Fruit fly (Drosophila melanogaster): Measurements from ENCODE around the gene CG3610.

The CG3610 gene

DNA sequence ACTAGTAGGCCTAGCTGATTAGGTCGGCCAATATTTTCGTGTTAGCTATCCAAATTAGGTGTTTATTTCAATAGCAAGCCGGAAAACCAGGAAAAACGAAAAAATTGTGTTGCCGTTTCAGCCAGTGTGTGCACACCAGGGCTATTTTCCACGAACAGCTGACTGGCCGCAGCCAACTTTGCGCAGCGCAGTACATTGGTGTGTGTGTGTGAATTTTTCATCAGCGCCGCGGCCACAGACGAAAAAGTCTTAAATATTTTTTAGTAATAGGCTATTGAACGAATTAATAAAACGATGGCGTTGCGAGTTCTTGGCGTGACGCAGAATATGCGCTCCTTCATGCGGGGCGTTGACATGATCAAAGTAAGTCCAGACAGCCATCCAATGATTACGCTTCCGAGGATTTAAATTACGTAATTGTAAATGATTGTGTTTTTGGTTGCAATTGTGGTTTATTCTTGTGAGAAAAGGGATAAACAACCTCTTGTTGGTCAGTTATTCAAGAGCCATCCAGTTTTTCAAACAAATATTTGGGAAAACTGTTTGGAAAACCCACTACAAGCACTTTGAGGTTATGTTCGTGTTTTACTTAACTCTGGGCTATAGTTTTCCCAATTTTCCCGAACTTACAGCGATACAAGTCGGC is 45.3 kb downstream of the CG3610 start, which contains the start of the genes CycC and UQCR-C1 (continued):
- no peak for TF ChIP-seq luna (GFP tag; optimal IDR thresholded peaks at IDR 0.05)
- TF ChIP-seq CG4282 (GFP tag; optimal IDR thresholded peaks at IDR 0.05) = no peak
- no peak for TF ChIP-seq esg (GFP tag; conservative IDR thresholded peaks at IDR 0.05)
- peak; percentile 89 for TF ChIP-seq bigmax (GFP tag; optimal IDR thresholded peaks at IDR 0.05)
- no peak for TF ChIP-seq aop (GFP tag; IDR thresholded peaks at IDR 0.05)
- TF ChIP-seq bbx (GFP tag; IDR thresholded peaks at IDR 0.05; ENCODE audit: partially characterized antibody) = peak; percentile 55
- peak; percentile 8 for TF ChIP-seq CG17829 (tag; optimal IDR thresholded peaks at IDR 0.05)
- no peak for TF ChIP-seq Elba2 (GFP tag; optimal IDR thresholded peaks at IDR 0.05)
- TF ChIP-seq nom (GFP tag; optimal IDR thresholded peaks at IDR 0.05) = peak; percentile 44
- peak; percentile 35 for TF ChIP-seq CG2116 (GFP tag; optimal IDR thresholded peaks at IDR 0.05)
- no peak for TF ChIP-seq Oaz (GFP tag; IDR thresholded peaks at IDR 0.05)
- peak; percentile 23 for TF ChIP-seq CG12659 (GFP tag; optimal IDR thresholded peaks at IDR 0.05)
- no peak for TF ChIP-seq CG13894 (tag; optimal IDR thresholded peaks at IDR 0.05)
- peak; percentile 13 for TF ChIP-seq MTF-1 (GFP tag; optimal IDR thresholded peaks at IDR 0.05; ENCODE audit: borderline replicate concordance)
- peak; percentile 34 for TF ChIP-seq phol (tag; optimal IDR thresholded peaks at IDR 0.05)
- TF ChIP-seq dysf (GFP tag; IDR thresholded peaks at IDR 0.05) = no peak
- TF ChIP-seq pfk (GFP tag; optimal IDR thresholded peaks at IDR 0.05) = peak; percentile 41
- no peak for TF ChIP-seq br (optimal IDR thresholded peaks at IDR 0.05)
- TF ChIP-seq jing (GFP tag; optimal IDR thresholded peaks at IDR 0.05) = no peak
- TF ChIP-seq Lim3 (GFP tag; IDR thresholded peaks at IDR 0.05) = no peak
- TF ChIP-seq CG15514 (GFP tag; optimal IDR thresholded peaks at IDR 0.05) = peak; percentile 46
- TF ChIP-seq cg (GFP tag; optimal IDR thresholded peaks at IDR 0.05) = peak; percentile 84
- TF ChIP-seq CG16863 (GFP tag; optimal IDR thresholded peaks at IDR 0.05) = no peak
- peak; percentile 62 for TF ChIP-seq stwl (tag; optimal IDR thresholded peaks at IDR 0.05)
- no peak for TF ChIP-seq CG18599 (GFP tag; optimal IDR thresholded peaks at IDR 0.05)
- peak in 1 of 2 experiments; percentile 98 for TF ChIP-seq Pdp1 (GFP tag; optimal IDR thresholded peaks at IDR 0.05)
- TF ChIP-seq CG10267 (tag; optimal IDR thresholded peaks at IDR 0.05) = peak; percentile 45
- TF ChIP-seq Dp (GFP tag; optimal IDR thresholded peaks at IDR 0.05) = peak; percentile 10
- no peak for TF ChIP-seq Gug (GFP tag; IDR thresholded peaks at IDR 0.05)
- TF ChIP-seq ci (GFP tag; IDR thresholded peaks at IDR 0.05) = no peak
- TF ChIP-seq CG7987 (GFP tag; optimal IDR thresholded peaks at IDR 0.05) = no peak
- peak; percentile 19; the same call in 1 of the 2 replicates for TF ChIP-seq amos (GFP tag; IDR thresholded peaks at IDR 0.05; ENCODE audit: partially characterized antibody)
- TF ChIP-seq BtbVII (GFP tag; optimal IDR thresholded peaks at IDR 0.05) = no peak
- TF ChIP-seq prd (optimal IDR thresholded peaks at IDR 0.05) = no peak
- no peak for TF ChIP-seq prd (GFP tag; IDR thresholded peaks at IDR 0.05)
- TF ChIP-seq CG3281 (GFP tag; optimal IDR thresholded peaks at IDR 0.05) = peak; percentile 31
- TF ChIP-seq CG30431 (GFP tag; optimal IDR thresholded peaks at IDR 0.05) = no peak
- TF ChIP-seq ftz-f1 (GFP tag; optimal IDR thresholded peaks at IDR 0.05) = no peak
- peak; percentile 100 for TF ChIP-seq Opbp (GFP tag; IDR thresholded peaks at IDR 0.05; ENCODE audit: partially characterized antibody)
- peak; percentile 34 for TF ChIP-seq Fer1 (GFP tag; optimal IDR thresholded peaks at IDR 0.05)
- TF ChIP-seq dm (GFP tag; optimal IDR thresholded peaks at IDR 0.05) = peak; percentile 15
- no peak for TF ChIP-seq CG15601 (tag; optimal IDR thresholded peaks at IDR 0.05)
- no peak for TF ChIP-seq Eip74EF (GFP tag; optimal IDR thresholded peaks at IDR 0.05)
- TF ChIP-seq fru (optimal IDR thresholded peaks at IDR 0.05) = no peak
- TF ChIP-seq CG17802 (tag; optimal IDR thresholded peaks at IDR 0.05) = peak; percentile 11
- no peak for TF ChIP-seq CG7372 (GFP tag; IDR thresholded peaks at IDR 0.05)
- no peak for TF ChIP-seq dimm (GFP tag; IDR thresholded peaks at IDR 0.05)
- TF ChIP-seq GATAe (GFP tag; conservative IDR thresholded peaks at IDR 0.05) = no peak
- peak; percentile 4 for TF ChIP-seq CG7271 (tag; optimal IDR thresholded peaks at IDR 0.05)
- TF ChIP-seq hb (GFP tag; IDR thresholded peaks at IDR 0.05; ENCODE audit: partially characterized antibody) = no peak
